Fruit fly (Drosophila melanogaster): ENCODE measurements around the gene Nepl11.

- TF ChIP-seq CTCF (optimal IDR thresholded peaks at IDR 0.05), result no peak
- TF ChIP-seq CG8478 (optimal IDR thresholded peaks at IDR 0.05), result no peak
Observed at dm6 chr3R:4334798-4335197, 40.2 kb upstream of the Nepl11 start, which contains the start of gene CG14645.
